Worm (Caenorhabditis elegans) whole organism, L4 larva: ENCODE data around the gene lgc-47.

ENCODE experiments used
- ceh-20 ChIP-seq: fragments of 200-800 bp; sonication (Bioruptor generic); IDR thresholded peaks from 2 replicates; pipeline ENCODE4 v1.3.6; 2022; ENCODE audit warnings: missing genetic modification reagents, missing genetic modification characterization, missing compliant biosample characterization
- daf-12 ChIP-seq: fragments of 150-350 bp; optimal IDR thresholded peaks from 2 replicates; lab custom pipeline; 2014; ENCODE audit warnings: missing biosample characterization, missing genetic modification reagents, missing genetic modification characterization
- dpl-1 ChIP-seq: fragments of 150-350 bp; optimal IDR thresholded peaks from 2 replicates; lab custom pipeline; 2014; ENCODE audit warnings: missing biosample characterization, missing genetic modification reagents, missing genetic modification characterization
- dve-1 ChIP-seq: sonication (generic microtip); optimal IDR thresholded peaks from 2 replicates; lab custom pipeline; 2017; ENCODE audit warnings: antibody characterized with exemption, mild to moderate bottlenecking, missing genetic modification characterization, missing compliant biosample characterization; ENCODE audit not compliant: insufficient read depth
- lsy-2 ChIP-seq, 2 experiments: fragments of 150-350 bp in 1 of 2; sonication (generic microtip) in 1 of 2; optimal IDR thresholded peaks; 2 replicates each; lab custom pipeline; 2014 to 2017; ENCODE audit warnings: missing biosample characterization in 2 of 2, missing genetic modification characterization in 2 of 2
- nhr-11 ChIP-seq: fragments of 150-350 bp; optimal IDR thresholded peaks from 2 replicates; lab custom pipeline; 2014; ENCODE audit warnings: missing biosample characterization, missing genetic modification characterization
- nhr-77 ChIP-seq: fragments of 150-350 bp; optimal IDR thresholded peaks from 2 replicates; lab custom pipeline; 2014; ENCODE audit warnings: missing biosample characterization, missing genetic modification characterization

- TF ChIP-seq nhr-11 (tag; lab: Kevin White, UChicago) (no peak), dpl-1 (GFP tag; lab: Kevin White, UChicago) (no peak), daf-12 (no peak), lsy-2 (tag; optimal IDR thresholded peaks at IDR 0.05; lab: Kevin White, UChicago) (no peak), nhr-77 (tag; lab: Kevin White, UChicago) (no peak), dve-1 (tag; lab: Kevin White, UChicago) (no peak), ceh-20 (GFP tag; lab: Robert Waterston, UW) (no peak)
Measured at ce11 chrX:9764822-9765221, 42.6 kb downstream of the lgc-47 start, which contains the start of gene slc-17.9.
